Worm (Caenorhabditis elegans) whole organism, L2 larva: ENCODE data around the gene B0244.10.

Source experiments
- R02D3.7 ChIP-seq: fragments of 150-350 bp; optimal IDR thresholded peaks from 2 replicates; lab custom pipeline; 2014; ENCODE audit warnings: missing biosample characterization, missing genetic modification characterization
- ama-1 ChIP-seq: fragments of 150-350 bp; optimal IDR thresholded peaks from 2 replicates; lab custom pipeline; 2018; ENCODE audit warnings: inconsistent platforms
- nhr-11 ChIP-seq: fragments of 150-350 bp; optimal IDR thresholded peaks from 2 replicates; lab custom pipeline; 2014; ENCODE audit warnings: missing biosample characterization, missing genetic modification characterization
- nhr-12 ChIP-seq: fragments of 150-350 bp; optimal IDR thresholded peaks from 2 replicates; lab custom pipeline; 2014; ENCODE audit warnings: missing biosample characterization, missing genetic modification characterization
- nhr-25 ChIP-seq: fragments of 150-350 bp; sonication (generic microtip); optimal IDR thresholded peaks from 3 replicates; lab custom pipeline; 2014; ENCODE audit warnings: missing biosample characterization, missing genetic modification characterization
- sma-3 ChIP-seq: sonication (generic microtip); optimal IDR thresholded peaks from 2 replicates; lab custom pipeline; 2016; ENCODE audit warnings: missing genetic modification reagents, missing genetic modification characterization, missing compliant biosample characterization

- TF ChIP-seq sma-3: no peak
- no peak for TF ChIP-seq nhr-25
- TF ChIP-seq nhr-12 (tag; lab: Kevin White, UChicago): no peak
- TF ChIP-seq R02D3.7 (tag; lab: Kevin White, UChicago): no peak
- TF ChIP-seq ama-1 (lab: Kevin White, UChicago): no peak
- TF ChIP-seq nhr-11 (tag; lab: Kevin White, UChicago): no peak
Measured at ce11 chrIII:5697963-5698730, 36.8 kb upstream of the B0244.10 start, which contains the start of the genes lgg-3 and rgs-5.
